Fruit fly (Drosophila melanogaster) whole organism, embryonic: ENCODE results near the gene Ras85D.

Source experiments
- Aef1 ChIP-seq: fragments of 200-800 bp; sonication (Bioruptor generic); IDR thresholded peaks from 3 replicates; pipeline ENCODE4 v1.3.6; 2022; ENCODE audit warnings: missing biosample characterization, missing genetic modification characterization
- Bdp1 ChIP-seq: fragments of 200-800 bp; sonication (Bioruptor generic); optimal IDR thresholded peaks from 3 replicates; lab custom pipeline; 2016; ENCODE audit warnings: missing biosample characterization, missing genetic modification characterization
- Blimp-1 ChIP-seq: fragments of 200-800 bp; sonication (Bioruptor generic); optimal IDR thresholded peaks from 3 replicates; lab custom pipeline; 2018; ENCODE audit warnings: missing biosample characterization, missing genetic modification characterization, mild to moderate bottlenecking, moderate library complexity, missing genetic modification reagents
- CG11696 ChIP-seq: fragments of 200-800 bp; sonication (Bioruptor generic); IDR thresholded peaks from 2 replicates; pipeline ENCODE4 v1.3.6; 2022; ENCODE audit warnings: missing biosample characterization, missing genetic modification characterization
- CG15073 ChIP-seq: fragments of 200-800 bp; sonication (Bioruptor generic); optimal IDR thresholded peaks from 2 replicates; lab custom pipeline; 2016; ENCODE audit warnings: missing biosample characterization, missing genetic modification characterization
- CG15479 ChIP-seq: fragments of 200-800 bp; sonication (Bioruptor generic); optimal IDR thresholded peaks from 3 replicates; lab custom pipeline; 2019; ENCODE audit warnings: missing biosample characterization, mild to moderate bottlenecking, missing genetic modification characterization, moderate library complexity
- CG17186 ChIP-seq: fragments of 200-800 bp; sonication (Bioruptor generic); optimal IDR thresholded peaks from 3 replicates; lab custom pipeline; 2017; ENCODE audit warnings: missing biosample characterization, missing genetic modification reagents, missing genetic modification characterization
- CG17568 ChIP-seq: fragments of 200-800 bp; sonication (Bioruptor generic); optimal IDR thresholded peaks from 2 replicates; lab custom pipeline; 2018; ENCODE audit warnings: missing biosample characterization, mild to moderate bottlenecking, missing genetic modification characterization, moderate library complexity
- CG18011 ChIP-seq: fragments of 200-800 bp; sonication (Bioruptor generic); optimal IDR thresholded peaks from 2 replicates; lab custom pipeline; 2017; ENCODE audit warnings: missing biosample characterization, missing genetic modification characterization, mild to moderate bottlenecking, moderate library complexity, missing genotype
- CG2120 ChIP-seq: fragments of 200-800 bp; sonication (Bioruptor generic); optimal IDR thresholded peaks from 3 replicates; lab custom pipeline; 2016; ENCODE audit warnings: missing biosample characterization, missing genetic modification characterization
- CG2889 ChIP-seq: fragments of 200-800 bp; sonication (Bioruptor generic); IDR thresholded peaks from 3 replicates; pipeline ENCODE4 v1.3.6; 2022; ENCODE audit warnings: missing biosample characterization, missing genetic modification characterization
- CG3407 ChIP-seq: fragments of 200-800 bp; sonication (Bioruptor generic); optimal IDR thresholded peaks from 2 replicates; lab custom pipeline; 2018; ENCODE audit warnings: missing biosample characterization, mild to moderate bottlenecking, missing genetic modification characterization
- CG3847 ChIP-seq: fragments of 200-800 bp; sonication (Bioruptor generic); IDR thresholded peaks from 2 replicates; pipeline ENCODE4 v1.3.6; 2022; ENCODE audit warnings: missing biosample characterization, missing genetic modification characterization
- CG42726 ChIP-seq: fragments of 200-800 bp; sonication (Bioruptor generic); IDR thresholded peaks from 2 replicates; pipeline ENCODE4 v1.3.6; 2022; ENCODE audit warnings: missing biosample characterization, missing genetic modification characterization; ENCODE audit not compliant: partially characterized antibody
- CG4282 ChIP-seq: fragments of 200-800 bp; sonication (Bioruptor generic); optimal IDR thresholded peaks from 2 replicates; lab custom pipeline; 2016; ENCODE audit warnings: missing biosample characterization, missing genetic modification characterization
- CG4730 ChIP-seq: fragments of 200-800 bp; sonication (Bioruptor generic); IDR thresholded peaks from 2 replicates; pipeline ENCODE4 v1.3.6; 2022; ENCODE audit warnings: missing biosample characterization, missing genetic modification characterization
- CG5180 ChIP-seq: fragments of 200-800 bp; sonication (Bioruptor generic); optimal IDR thresholded peaks from 3 replicates; lab custom pipeline; 2017; ENCODE audit warnings: missing biosample characterization, missing genetic modification characterization, mild to moderate bottlenecking, moderate library complexity, missing genetic modification reagents
- CG7556 ChIP-seq: fragments of 200-800 bp; sonication (Bioruptor generic); optimal IDR thresholded peaks from 2 replicates; lab custom pipeline; 2017; ENCODE audit warnings: missing biosample characterization, mild to moderate bottlenecking, missing genetic modification characterization
- CG7839 ChIP-seq: fragments of 200-800 bp; sonication (Bioruptor generic); optimal IDR thresholded peaks from 3 replicates; lab custom pipeline; 2018; ENCODE audit warnings: missing biosample characterization, mild to moderate bottlenecking, missing genetic modification characterization, moderate library complexity
- CG8924 ChIP-seq: fragments of 200-800 bp; optimal IDR thresholded peaks from 3 replicates; lab custom pipeline; 2019; ENCODE audit warnings: missing biosample characterization, mild to moderate bottlenecking, missing genetic modification characterization, moderate library complexity
- Camta ChIP-seq: fragments of 200-800 bp; sonication (Bioruptor generic); optimal IDR thresholded peaks from 2 replicates; lab custom pipeline; 2016; ENCODE audit warnings: missing biosample characterization, missing genetic modification characterization
- HLH4C ChIP-seq: fragments of 200-800 bp; sonication (Bioruptor generic); IDR thresholded peaks from 3 replicates; pipeline ENCODE4 v1.3.6; 2022; ENCODE audit warnings: missing biosample characterization, missing genetic modification characterization; ENCODE audit not compliant: partially characterized antibody
- Lhr ChIP-seq: fragments of 200-800 bp; sonication (Bioruptor generic); optimal IDR thresholded peaks from 3 replicates; lab custom pipeline; 2017; ENCODE audit warnings: mild to moderate bottlenecking, missing biosample characterization, missing genetic modification reagents, missing genetic modification characterization
- NFAT ChIP-seq: fragments of 200-800 bp; sonication (Bioruptor generic); IDR thresholded peaks from 2 replicates; pipeline ENCODE4 v1.3.6; 2022; ENCODE audit warnings: missing biosample characterization, missing genetic modification characterization
- NfI ChIP-seq: fragments of 200-800 bp; sonication (Bioruptor generic); optimal IDR thresholded peaks from 3 replicates; lab custom pipeline; 2018; ENCODE audit warnings: missing biosample characterization, mild to moderate bottlenecking, missing genetic modification characterization, moderate library complexity
- Opbp ChIP-seq: fragments of 200-800 bp; sonication (Bioruptor generic); IDR thresholded peaks from 3 replicates; pipeline ENCODE4 v1.3.6; 2022; ENCODE audit warnings: missing biosample characterization, missing genetic modification characterization; ENCODE audit not compliant: partially characterized antibody
- Rfx ChIP-seq: fragments of 200-800 bp; sonication (Bioruptor generic); IDR thresholded peaks from 2 replicates; pipeline ENCODE4 v1.3.6; 2022; ENCODE audit warnings: missing biosample characterization, missing genetic modification characterization
- Sin3A ChIP-seq: fragments of >200 bp; optimal IDR thresholded peaks from 2 replicates; lab custom pipeline; 2018
- Six4 ChIP-seq: fragments of 200-800 bp; sonication (Bioruptor generic); optimal IDR thresholded peaks from 2 replicates; lab custom pipeline; 2016; ENCODE audit warnings: missing biosample characterization, missing genetic modification characterization
- Trl ChIP-seq, 3 experiments: fragments of >200 bp in 2 of 3; fragments of 200-800 bp in 1 of 3; sonication (Bioruptor generic) in 1 of 3; optimal IDR thresholded peaks; 2 replicates in 1 of 3; 3 replicates in 2 of 3; lab custom pipeline; 2016 to 2017; ENCODE audit warnings: missing biosample characterization in 1 of 3, missing genetic modification characterization in 1 of 3
- ac ChIP-seq: fragments of 200-800 bp; sonication (Bioruptor generic); optimal IDR thresholded peaks from 3 replicates; lab custom pipeline; 2017; ENCODE audit warnings: missing biosample characterization, mild to moderate bottlenecking, missing genetic modification characterization
- al ChIP-seq: fragments of 200-800 bp; sonication (Bioruptor generic); IDR thresholded peaks from 2 replicates; pipeline ENCODE4 v1.3.6; 2022; ENCODE audit warnings: missing biosample characterization, missing genetic modification characterization
- ato ChIP-seq: fragments of 200-800 bp; sonication (Bioruptor generic); IDR thresholded peaks from 2 replicates; pipeline ENCODE4 v1.3.6; 2022; ENCODE audit warnings: missing biosample characterization, missing genetic modification characterization; ENCODE audit not compliant: partially characterized antibody
- cwo ChIP-seq: fragments of 200-800 bp; sonication (Bioruptor generic); optimal IDR thresholded peaks from 3 replicates; lab custom pipeline; 2017; ENCODE audit warnings: missing biosample characterization, missing genetic modification characterization, mild to moderate bottlenecking, moderate library complexity, missing genetic modification reagents
- dimm ChIP-seq: fragments of 200-800 bp; sonication (Bioruptor generic); IDR thresholded peaks from 2 replicates; pipeline ENCODE4 v1.3.6; 2022; ENCODE audit warnings: missing biosample characterization, missing genetic modification characterization
- eyg ChIP-seq: fragments of 200-800 bp; sonication (Bioruptor generic); optimal IDR thresholded peaks from 3 replicates; lab custom pipeline; 2016; ENCODE audit warnings: missing biosample characterization, missing genetic modification characterization
- gem ChIP-seq: fragments of 200-800 bp; sonication (Bioruptor generic); optimal IDR thresholded peaks from 2 replicates; lab custom pipeline; 2019; ENCODE audit warnings: missing biosample characterization, mild to moderate bottlenecking, missing genetic modification characterization, moderate library complexity
- ind ChIP-seq: fragments of 200-800 bp; sonication (Bioruptor generic); optimal IDR thresholded peaks from 3 replicates; lab custom pipeline; 2016; ENCODE audit warnings: missing biosample characterization, missing genetic modification characterization
- jing ChIP-seq: fragments of 200-800 bp; sonication (Bioruptor generic); optimal IDR thresholded peaks from 2 replicates; lab custom pipeline; 2018; ENCODE audit warnings: missing biosample characterization, mild to moderate bottlenecking, missing genetic modification characterization
- knrl ChIP-seq: fragments of 200-800 bp; sonication (Bioruptor generic); IDR thresholded peaks from 3 replicates; pipeline ENCODE4 v1.3.6; 2022; ENCODE audit warnings: missing biosample characterization, missing genetic modification characterization; ENCODE audit not compliant: partially characterized antibody
- lola ChIP-seq, 3 experiments: fragments of >200 bp in 2 of 3; fragments of 200-800 bp in 1 of 3; sonication (Bioruptor generic) in 1 of 3; optimal IDR thresholded peaks; 2 replicates each; lab custom pipeline; 2017 to 2019; ENCODE audit warnings: missing biosample characterization in 3 of 3, missing genetic modification characterization in 3 of 3, mild to moderate bottlenecking in 1 of 3, moderate library complexity in 1 of 3
- luna ChIP-seq: fragments of 200-800 bp; sonication (Bioruptor generic); optimal IDR thresholded peaks from 2 replicates; lab custom pipeline; 2016; ENCODE audit warnings: missing biosample characterization, missing genetic modification characterization
- pita ChIP-seq: fragments of 200-800 bp; sonication (Bioruptor generic); optimal IDR thresholded peaks from 2 replicates; lab custom pipeline; 2017; ENCODE audit warnings: missing biosample characterization, mild to moderate bottlenecking, missing genetic modification characterization
- prd ChIP-seq, 3 experiments: fragments of >200 bp in 2 of 3; fragments of 200-800 bp in 1 of 3; sonication (Bioruptor generic) in 1 of 3; optimal IDR thresholded peaks in 2 of 3; IDR thresholded peaks in 1 of 3; 2 replicates in 2 of 3; 3 replicates in 1 of 3; pipeline versions ENCODE4 v1.3.6 to Lab custom; 2017 to 2022; ENCODE audit warnings: missing biosample characterization in 1 of 3, missing genetic modification characterization in 1 of 3
- repo ChIP-seq: fragments of 200-800 bp; sonication (Bioruptor generic); optimal IDR thresholded peaks from 2 replicates; lab custom pipeline; 2016; ENCODE audit warnings: missing biosample characterization, missing genetic modification characterization
- ro ChIP-seq: fragments of 200-800 bp; sonication (Bioruptor generic); IDR thresholded peaks from 2 replicates; pipeline ENCODE4 v1.3.6; 2022; ENCODE audit warnings: missing biosample characterization, missing genetic modification characterization
- slp2 ChIP-seq: fragments of 200-800 bp; sonication (Bioruptor generic); optimal IDR thresholded peaks from 2 replicates; lab custom pipeline; 2016; ENCODE audit warnings: missing biosample characterization, missing genetic modification characterization
- ttk ChIP-seq: fragments of 200-800 bp; sonication (Bioruptor generic); IDR thresholded peaks from 2 replicates; pipeline ENCODE4 v2.1.2; 2022; ENCODE audit warnings: missing biosample characterization, missing genetic modification characterization
- vfl ChIP-seq: fragments of 200-800 bp; sonication (Bioruptor generic); optimal IDR thresholded peaks from 2 replicates; lab custom pipeline; 2016; ENCODE audit warnings: missing biosample characterization, missing genetic modification characterization
- wdn ChIP-seq: fragments of 200-800 bp; sonication (Bioruptor generic); IDR thresholded peaks from 2 replicates; pipeline ENCODE4 v1.3.6; 2022; ENCODE audit warnings: missing biosample characterization, missing genetic modification characterization

The Ras85D gene

dm6 chr3R:9513052-9513420, at the start of gene Ras85D, which contains the start of gene Rlb1 (continued):
- no peak for TF ChIP-seq Trl (optimal IDR thresholded peaks at IDR 0.05; lab: Kevin White, UChicago)
- TF ChIP-seq Trl (GFP tag; optimal IDR thresholded peaks at IDR 0.05; lab: Kevin White, UChicago), result peak; percentile 73
- TF ChIP-seq Aef1, result no peak
- peak; percentile 68 for TF ChIP-seq CG4282
- peak; percentile 78 for TF ChIP-seq NfI (GFP tag; lab: Kevin White, UChicago)
- peak; percentile 69 for TF ChIP-seq Lhr (GFP tag; lab: Kevin White, UChicago)
- peak; percentile 74 for TF ChIP-seq Camta (GFP tag; lab: Kevin White, UChicago)
- TF ChIP-seq CG3407, result no peak
- TF ChIP-seq CG11696, result no peak
- TF ChIP-seq jing (GFP tag; lab: Kevin White, UChicago), result no peak
- peak; percentile 76 for TF ChIP-seq CG8924 (tag; lab: Kevin White, UChicago)
- peak; percentile 42 for TF ChIP-seq eyg
- TF ChIP-seq Six4, result peak; percentile 48
- no peak for TF ChIP-seq prd (optimal IDR thresholded peaks at IDR 0.05; lab: Kevin White, UChicago)
- no peak for TF ChIP-seq prd (GFP tag; IDR thresholded peaks at IDR 0.05; lab: Robert Waterston, UW)
- peak; percentile 72 for TF ChIP-seq repo
- no peak for TF ChIP-seq CG4730 (GFP tag; lab: Robert Waterston, UW)
- TF ChIP-seq CG15073, result peak; percentile 99
- TF ChIP-seq cwo, result peak; percentile 33
- TF ChIP-seq CG7839 (tag; lab: Kevin White, UChicago), result no peak
- no peak for TF ChIP-seq CG17568 (GFP tag; lab: Kevin White, UChicago)
- no peak for TF ChIP-seq Blimp-1
- peak; percentile 63 for TF ChIP-seq pita
- TF ChIP-seq ato, result no peak
- peak; percentile 77 for TF ChIP-seq gem
- peak; percentile 85 for TF ChIP-seq CG17186 (GFP tag; lab: Kevin White, UChicago)
- TF ChIP-seq CG2120 (GFP tag; lab: Kevin White, UChicago), result peak; percentile 89
- no peak for TF ChIP-seq wdn (GFP tag; lab: Robert Waterston, UW)
- TF ChIP-seq knrl (GFP tag; lab: Robert Waterston, UW), result no peak
- TF ChIP-seq CG15479 (GFP tag; lab: Kevin White, UChicago), result no peak
- TF ChIP-seq ac, result no peak
- no peak for TF ChIP-seq ro
- TF ChIP-seq lola (GFP tag; optimal IDR thresholded peaks at IDR 0.05; lab: Kevin White, UChicago), result peak in 1 of 3 experiments; percentile 57
- TF ChIP-seq slp2 (GFP tag; lab: Kevin White, UChicago), result peak; percentile 39
- TF ChIP-seq Rfx (GFP tag; lab: Robert Waterston, UW), result no peak
- TF ChIP-seq Opbp (GFP tag; lab: Robert Waterston, UW), result no peak
- TF ChIP-seq vfl, result peak; percentile 63
- TF ChIP-seq CG18011, result peak; percentile 13
- TF ChIP-seq ttk (GFP tag; lab: Robert Waterston, UW), result no peak
- TF ChIP-seq NFAT (GFP tag; lab: Robert Waterston, UW), result no peak
- TF ChIP-seq CG42726 (GFP tag; lab: Robert Waterston, UW), result no peak
- TF ChIP-seq HLH4C (GFP tag; lab: Robert Waterston, UW), result no peak
- peak; percentile 58 for TF ChIP-seq Bdp1 (GFP tag; lab: Kevin White, UChicago)
- no peak for TF ChIP-seq dimm (GFP tag; lab: Robert Waterston, UW)
- peak; percentile 37 for TF ChIP-seq CG7556 (GFP tag; lab: Kevin White, UChicago)
- no peak for TF ChIP-seq CG5180 (GFP tag; lab: Kevin White, UChicago)
- TF ChIP-seq CG2889 (GFP tag; lab: Robert Waterston, UW), result no peak
- TF ChIP-seq ind (GFP tag; lab: Kevin White, UChicago), result peak; percentile 83
- no peak for TF ChIP-seq CG3847 (GFP tag; lab: Robert Waterston, UW)
- TF ChIP-seq al, result no peak
- TF ChIP-seq luna, result peak; percentile 73
- TF ChIP-seq Sin3A (lab: Kevin White, UChicago), result peak; percentile 98
